Fruit fly (Drosophila melanogaster) whole organism, embryonic: ENCODE measurements around the gene CG11791.

Experiments
- Aef1 ChIP-seq: fragments of 200-800 bp; sonication (Bioruptor generic); IDR thresholded peaks from 3 replicates; pipeline ENCODE4 v1.3.6; 2022; ENCODE audit warnings: missing biosample characterization, missing genetic modification characterization
- Atf3 ChIP-seq: fragments of 200-800 bp; sonication (Bioruptor generic); optimal IDR thresholded peaks from 3 replicates; lab custom pipeline; 2016; ENCODE audit warnings: missing biosample characterization, missing genetic modification characterization
- CG11093 ChIP-seq: fragments of 200-800 bp; sonication (Bioruptor generic); IDR thresholded peaks from 3 replicates; pipeline ENCODE4 v1.3.6; 2022; ENCODE audit warnings: missing biosample characterization, missing genetic modification characterization
- CG12219 ChIP-seq: fragments of 200-800 bp; sonication (Bioruptor generic); optimal IDR thresholded peaks from 3 replicates; lab custom pipeline; 2018; ENCODE audit warnings: missing biosample characterization, mild to moderate bottlenecking, missing genetic modification characterization
- CG12391 ChIP-seq: fragments of 200-800 bp; sonication (Bioruptor generic); optimal IDR thresholded peaks from 3 replicates; lab custom pipeline; 2018; ENCODE audit warnings: missing biosample characterization, mild to moderate bottlenecking, missing genetic modification characterization, moderate library complexity
- CG14441 ChIP-seq: fragments of 200-800 bp; sonication (Bioruptor generic); IDR thresholded peaks from 2 replicates; pipeline ENCODE4 v1.3.6; 2022; ENCODE audit warnings: missing biosample characterization, missing genetic modification characterization
- CG15269 ChIP-seq: fragments of 200-800 bp; sonication (Bioruptor generic); optimal IDR thresholded peaks from 2 replicates; lab custom pipeline; 2018; ENCODE audit warnings: missing biosample characterization, mild to moderate bottlenecking, missing genetic modification characterization, moderate library complexity
- CG15696 ChIP-seq: fragments of 200-800 bp; sonication (Bioruptor generic); optimal IDR thresholded peaks from 2 replicates; lab custom pipeline; 2019; ENCODE audit warnings: missing biosample characterization, mild to moderate bottlenecking, missing genetic modification characterization, moderate library complexity
- CG17359 ChIP-seq: fragments of 200-800 bp; sonication (Bioruptor generic); optimal IDR thresholded peaks from 3 replicates; lab custom pipeline; 2018; ENCODE audit warnings: missing biosample characterization, mild to moderate bottlenecking, missing genetic modification characterization, moderate library complexity
- CG17568 ChIP-seq: fragments of 200-800 bp; sonication (Bioruptor generic); optimal IDR thresholded peaks from 2 replicates; lab custom pipeline; 2018; ENCODE audit warnings: missing biosample characterization, mild to moderate bottlenecking, missing genetic modification characterization, moderate library complexity
- CG18262 ChIP-seq: fragments of 200-800 bp; optimal IDR thresholded peaks from 3 replicates; lab custom pipeline; 2019; ENCODE audit warnings: missing biosample characterization, mild to moderate bottlenecking, missing genetic modification characterization, moderate library complexity
- CG18764 ChIP-seq: fragments of 200-800 bp; sonication (Bioruptor generic); optimal IDR thresholded peaks from 3 replicates; lab custom pipeline; 2016; ENCODE audit warnings: missing biosample characterization, missing genetic modification characterization
- CG2120 ChIP-seq: fragments of 200-800 bp; sonication (Bioruptor generic); optimal IDR thresholded peaks from 3 replicates; lab custom pipeline; 2016; ENCODE audit warnings: missing biosample characterization, missing genetic modification characterization
- CG2129 ChIP-seq: fragments of 200-800 bp; sonication (Bioruptor generic); IDR thresholded peaks from 2 replicates; pipeline ENCODE4 v1.3.6; 2022; ENCODE audit warnings: missing biosample characterization, missing genetic modification characterization; ENCODE audit not compliant: partially characterized antibody
- CG30403 ChIP-seq: fragments of 200-800 bp; sonication (Bioruptor generic); optimal IDR thresholded peaks from 3 replicates; lab custom pipeline; 2016; ENCODE audit warnings: missing biosample characterization, missing genetic modification characterization
- CG31365 ChIP-seq: fragments of 200-800 bp; sonication (Bioruptor generic); optimal IDR thresholded peaks from 2 replicates; lab custom pipeline; 2018; ENCODE audit warnings: missing biosample characterization, mild to moderate bottlenecking, missing genetic modification characterization
- CG34224 ChIP-seq: fragments of 200-800 bp; sonication (Bioruptor generic); IDR thresholded peaks from 3 replicates; pipeline ENCODE4 v1.3.6; 2022; ENCODE audit warnings: missing biosample characterization, missing genetic modification characterization; ENCODE audit not compliant: partially characterized antibody
- CG34376 ChIP-seq: fragments of 200-800 bp; sonication (Bioruptor generic); optimal IDR thresholded peaks from 2 replicates; lab custom pipeline; 2018; ENCODE audit warnings: missing biosample characterization, mild to moderate bottlenecking, missing genetic modification characterization
- CG6272 ChIP-seq: fragments of 200-800 bp; sonication (Bioruptor generic); IDR thresholded peaks from 2 replicates; pipeline ENCODE4 v1.3.6; 2022; ENCODE audit warnings: missing biosample characterization, missing genetic modification characterization
- CG7556 ChIP-seq: fragments of 200-800 bp; sonication (Bioruptor generic); optimal IDR thresholded peaks from 2 replicates; lab custom pipeline; 2017; ENCODE audit warnings: missing biosample characterization, mild to moderate bottlenecking, missing genetic modification characterization
- CG8388 ChIP-seq: fragments of 200-800 bp; sonication (Bioruptor generic); optimal IDR thresholded peaks from 2 replicates; lab custom pipeline; 2019; ENCODE audit warnings: missing biosample characterization, mild to moderate bottlenecking, missing genetic modification characterization, moderate library complexity
- CG8765 ChIP-seq: fragments of 200-800 bp; sonication (Bioruptor generic); IDR thresholded peaks from 2 replicates; pipeline ENCODE4 v1.3.6; 2022; ENCODE audit warnings: missing biosample characterization, missing genetic modification characterization
- E2f1 ChIP-seq: fragments of 200-800 bp; sonication (Bioruptor generic); IDR thresholded peaks from 2 replicates; pipeline ENCODE4 v1.3.6; 2022; ENCODE audit warnings: missing biosample characterization, missing genetic modification characterization
- HmgZ ChIP-seq: fragments of 200-800 bp; sonication (Bioruptor generic); optimal IDR thresholded peaks from 2 replicates; lab custom pipeline; 2018; ENCODE audit warnings: missing biosample characterization, mild to moderate bottlenecking, missing genetic modification characterization
- Meics ChIP-seq: fragments of 200-800 bp; sonication (Bioruptor generic); optimal IDR thresholded peaks from 2 replicates; lab custom pipeline; 2017; ENCODE audit warnings: missing biosample characterization, mild to moderate bottlenecking, missing genetic modification characterization
- Mes4 ChIP-seq: fragments of 200-800 bp; sonication (Bioruptor generic); optimal IDR thresholded peaks from 2 replicates; lab custom pipeline; 2016; ENCODE audit warnings: missing biosample characterization, missing genetic modification characterization
- Pdp1 ChIP-seq, 2 experiments: fragments of 200-800 bp; sonication (Bioruptor generic); optimal IDR thresholded peaks; 3 replicates each; lab custom pipeline; 2016; ENCODE audit warnings: missing biosample characterization in 2 of 2, missing genetic modification characterization in 2 of 2, mild to moderate bottlenecking in 1 of 2, moderate library complexity in 1 of 2
- Poxn ChIP-seq: fragments of 200-800 bp; sonication (Bioruptor generic); IDR thresholded peaks from 2 replicates; pipeline ENCODE4 v1.3.6; 2022; ENCODE audit warnings: missing biosample characterization, missing genetic modification characterization
- Tbp ChIP-seq: fragments of >200 bp; optimal IDR thresholded peaks from 2 replicates; lab custom pipeline; 2018; ENCODE audit warnings: missing biosample characterization, missing genetic modification characterization
- bab2 ChIP-seq: fragments of 200-800 bp; sonication (Bioruptor generic); optimal IDR thresholded peaks from 2 replicates; lab custom pipeline; 2016; ENCODE audit warnings: missing biosample characterization, missing genetic modification characterization
- cad ChIP-seq: fragments of >200 bp; optimal IDR thresholded peaks from 2 replicates; lab custom pipeline; 2017; ENCODE audit warnings: missing biosample characterization, missing genetic modification characterization
- cas ChIP-seq: fragments of 200-800 bp; sonication (Bioruptor generic); IDR thresholded peaks from 2 replicates; pipeline ENCODE4 v1.3.6; 2022; ENCODE audit warnings: missing biosample characterization, missing genetic modification characterization
- crc ChIP-seq: fragments of 200-800 bp; sonication (Bioruptor generic); optimal IDR thresholded peaks from 2 replicates; lab custom pipeline; 2016; ENCODE audit warnings: missing biosample characterization, missing genetic modification characterization
- danr ChIP-seq: fragments of 200-800 bp; sonication (Bioruptor generic); IDR thresholded peaks from 2 replicates; pipeline ENCODE4 v1.3.6; 2022; ENCODE audit warnings: missing biosample characterization, missing genetic modification characterization
- dati ChIP-seq: fragments of 200-800 bp; sonication (Bioruptor generic); IDR thresholded peaks from 2 replicates; pipeline ENCODE4 v1.3.6; 2022; ENCODE audit warnings: missing biosample characterization, missing genetic modification characterization
- gce ChIP-seq: fragments of 200-800 bp; sonication (Bioruptor generic); IDR thresholded peaks from 3 replicates; pipeline ENCODE4 v1.3.6; 2022; ENCODE audit warnings: missing biosample characterization, missing genetic modification characterization
- gfzf ChIP-seq: fragments of 200-800 bp; sonication (Bioruptor generic); optimal IDR thresholded peaks from 2 replicates; lab custom pipeline; 2016; ENCODE audit warnings: missing biosample characterization, mild to moderate bottlenecking, missing genetic modification characterization, moderate library complexity
- inv ChIP-seq: fragments of 200-800 bp; sonication (Bioruptor generic); IDR thresholded peaks from 2 replicates; pipeline ENCODE4 v1.3.6; 2022; ENCODE audit warnings: missing biosample characterization, missing genetic modification characterization; ENCODE audit not compliant: partially characterized antibody
- knrl ChIP-seq: fragments of 200-800 bp; sonication (Bioruptor generic); IDR thresholded peaks from 3 replicates; pipeline ENCODE4 v1.3.6; 2022; ENCODE audit warnings: missing biosample characterization, missing genetic modification characterization; ENCODE audit not compliant: partially characterized antibody
- nmo ChIP-seq: fragments of 200-800 bp; sonication (Bioruptor generic); optimal IDR thresholded peaks from 2 replicates; lab custom pipeline; 2018; ENCODE audit warnings: missing biosample characterization, mild to moderate bottlenecking, missing genetic modification characterization, moderate library complexity
- org-1 ChIP-seq: fragments of 200-800 bp; sonication (Bioruptor generic); optimal IDR thresholded peaks from 2 replicates; lab custom pipeline; 2017; ENCODE audit warnings: missing biosample characterization, missing genetic modification characterization
- sd ChIP-seq: fragments of 200-800 bp; sonication (Bioruptor generic); optimal IDR thresholded peaks from 3 replicates; lab custom pipeline; 2018; ENCODE audit warnings: missing biosample characterization, mild to moderate bottlenecking, missing genetic modification characterization, moderate library complexity
- seq ChIP-seq: fragments of 200-800 bp; sonication (Bioruptor generic); IDR thresholded peaks from 2 replicates; pipeline ENCODE4 v1.3.6; 2022; ENCODE audit warnings: missing biosample characterization, missing genetic modification characterization
- shn ChIP-seq: fragments of 200-800 bp; sonication (Bioruptor generic); optimal IDR thresholded peaks from 3 replicates; lab custom pipeline; 2016; ENCODE audit warnings: missing biosample characterization, missing genetic modification characterization
- sim ChIP-seq: fragments of 200-800 bp; sonication (Bioruptor generic); IDR thresholded peaks from 2 replicates; pipeline ENCODE4 v1.3.6; 2022; ENCODE audit warnings: missing biosample characterization, missing genetic modification characterization
- sr ChIP-seq: fragments of 200-800 bp; sonication (Bioruptor generic); IDR thresholded peaks from 3 replicates; pipeline ENCODE4 v1.3.6; 2022; ENCODE audit warnings: missing biosample characterization, missing genetic modification characterization
- stc ChIP-seq: fragments of 200-800 bp; sonication (Bioruptor generic); IDR thresholded peaks from 2 replicates; pipeline ENCODE4 v1.3.6; 2022; ENCODE audit warnings: missing biosample characterization, missing genetic modification characterization
- trem ChIP-seq: fragments of 200-800 bp; optimal IDR thresholded peaks from 3 replicates; lab custom pipeline; 2019; ENCODE audit warnings: missing biosample characterization, mild to moderate bottlenecking, missing genetic modification characterization, moderate library complexity
- trh ChIP-seq: fragments of 200-800 bp; sonication (Bioruptor generic); optimal IDR thresholded peaks from 2 replicates; lab custom pipeline; 2016; ENCODE audit warnings: missing biosample characterization, missing genetic modification characterization
- ttk ChIP-seq: fragments of 200-800 bp; sonication (Bioruptor generic); IDR thresholded peaks from 2 replicates; pipeline ENCODE4 v2.1.2; 2022; ENCODE audit warnings: missing biosample characterization, missing genetic modification characterization
- twi ChIP-seq: fragments of 200-800 bp; optimal IDR thresholded peaks from 2 replicates; lab custom pipeline; 2019; ENCODE audit warnings: missing biosample characterization, mild to moderate bottlenecking, missing genetic modification characterization, moderate library complexity

CG11791 gene

dm6 chr3R:25049742-25050517 is 514 bp downstream of the CG11791 start (continued):
- TF ChIP-seq Pdp1 (GFP tag; optimal IDR thresholded peaks at IDR 0.05; lab: Kevin White, UChicago) (peak in 1 of 2 experiments; percentile 54), CG15269 (tag; lab: Kevin White, UChicago) (no peak), CG34224 (GFP tag; lab: Robert Waterston, UW) (no peak), CG7556 (GFP tag; lab: Kevin White, UChicago) (no peak), CG14441 (GFP tag; lab: Robert Waterston, UW) (no peak), sd (peak; percentile 58), org-1 (GFP tag; lab: Kevin White, UChicago) (no peak), inv (GFP tag; lab: Robert Waterston, UW) (no peak), CG18764 (GFP tag; lab: Kevin White, UChicago) (peak; percentile 25), twi (no peak), sr (no peak), cas (no peak), gce (GFP tag; lab: Robert Waterston, UW) (no peak), gfzf (peak; percentile 49), knrl (GFP tag; lab: Robert Waterston, UW) (no peak), Mes4 (GFP tag; lab: Kevin White, UChicago) (no peak), Tbp (GFP tag; lab: Kevin White, UChicago) (no peak), CG11093 (GFP tag; lab: Robert Waterston, UW) (no peak), CG12391 (tag; lab: Kevin White, UChicago) (no peak), sim (GFP tag; lab: Robert Waterston, UW) (no peak), dati (no peak), trh (GFP tag; lab: Kevin White, UChicago) (no peak), stc (GFP tag; lab: Robert Waterston, UW) (no peak), CG17359 (peak; percentile 13), CG34376 (peak; percentile 91), crc (GFP tag; lab: Kevin White, UChicago) (peak; percentile 10), CG31365 (peak; percentile 28), CG15696 (tag; lab: Kevin White, UChicago) (no peak), CG8388 (GFP tag; lab: Kevin White, UChicago) (peak; percentile 100), Meics (GFP tag; lab: Kevin White, UChicago) (peak; percentile 42), Atf3 (GFP tag; lab: Kevin White, UChicago) (peak; percentile 35), CG18262 (tag; lab: Kevin White, UChicago) (peak; percentile 18), Poxn (GFP tag; lab: Robert Waterston, UW) (no peak), CG2129 (no peak), CG6272 (GFP tag; lab: Robert Waterston, UW) (no peak), ttk (no peak), bab2 (GFP tag; lab: Kevin White, UChicago) (no peak), trem (tag; lab: Kevin White, UChicago) (peak; percentile 48), CG30403 (GFP tag; lab: Kevin White, UChicago) (no peak), CG17568 (GFP tag; lab: Kevin White, UChicago) (no peak), danr (GFP tag; lab: Robert Waterston, UW) (no peak), cad (GFP tag; lab: Kevin White, UChicago) (no peak), seq (GFP tag; lab: Robert Waterston, UW) (no peak), CG12219 (GFP tag; lab: Kevin White, UChicago) (peak; percentile 8), CG8765 (GFP tag; lab: Robert Waterston, UW) (no peak), Aef1 (GFP tag; lab: Robert Waterston, UW) (no peak), E2f1 (GFP tag; lab: Robert Waterston, UW) (no peak), CG2120 (GFP tag; lab: Kevin White, UChicago) (no peak), nmo (no peak), HmgZ (tag; lab: Kevin White, UChicago) (peak; percentile 75), shn (GFP tag; lab: Kevin White, UChicago) (no peak)
